Worm (Caenorhabditis elegans) whole organism, L1 larva: Measurements from ENCODE around the gene mms-19.

ENCODE experiments used
- C04F5.9 ChIP-seq: sonication (generic microtip); optimal IDR thresholded peaks from 2 replicates; lab custom pipeline; 2016; ENCODE audit warnings: missing genetic modification characterization, missing compliant biosample characterization
- C16A3.4 ChIP-seq: fragments of 150-350 bp; optimal IDR thresholded peaks from 2 replicates; lab custom pipeline; 2014; ENCODE audit warnings: missing biosample characterization, missing genetic modification characterization
- C34B4.2 ChIP-seq: sonication (generic microtip); optimal IDR thresholded peaks from 2 replicates; lab custom pipeline; 2017; ENCODE audit warnings: mild to moderate bottlenecking, missing genetic modification characterization, missing compliant biosample characterization
- Y116A8C.19 ChIP-seq: sonication (generic microtip); optimal IDR thresholded peaks from 2 replicates; lab custom pipeline; 2016; ENCODE audit warnings: missing compliant biosample characterization, missing genetic modification characterization, borderline replicate concordance
- ama-1 ChIP-seq: fragments of 150-350 bp; optimal IDR thresholded peaks from 2 replicates; lab custom pipeline; 2014
- blmp-1 ChIP-seq: fragments of 150-350 bp; optimal IDR thresholded peaks from 2 replicates; lab custom pipeline; 2014; ENCODE audit warnings: missing biosample characterization, missing genetic modification characterization
- ceh-8 ChIP-seq: fragments of 200-800 bp; sonication (Bioruptor generic); optimal IDR thresholded peaks from 2 replicates; lab custom pipeline; 2018; ENCODE audit warnings: mild to moderate bottlenecking, missing genetic modification characterization, moderate library complexity, missing compliant biosample characterization
- ceh-88 ChIP-seq: fragments of 200-800 bp; sonication (Bioruptor generic); IDR thresholded peaks from 2 replicates; pipeline ENCODE4 v1.3.6; 2022; ENCODE audit warnings: missing genetic modification characterization, missing compliant biosample characterization
- egl-27 ChIP-seq, 2 experiments: fragments of 150-350 bp in 1 of 2; sonication (generic microtip); optimal IDR thresholded peaks; 3 replicates each; lab custom pipeline; 2017 to 2018; ENCODE audit warnings: missing biosample characterization in 2 of 2, missing genetic modification characterization in 2 of 2, missing genetic modification reagents in 2 of 2
- elt-2 ChIP-seq: sonication (generic microtip); optimal IDR thresholded peaks from 2 replicates; lab custom pipeline; 2016; ENCODE audit warnings: missing genetic modification characterization, mild to moderate bottlenecking, inconsistent platforms, missing compliant biosample characterization, missing genetic modification reagents
- ets-5 ChIP-seq: fragments of 200-800 bp; sonication (Bioruptor generic); IDR thresholded peaks from 2 replicates; pipeline ENCODE4 v1.3.6; 2022; ENCODE audit warnings: missing genetic modification characterization, missing compliant biosample characterization
- fkh-10 ChIP-seq: sonication (generic microtip); optimal IDR thresholded peaks from 2 replicates; lab custom pipeline; 2017; ENCODE audit warnings: missing biosample characterization, missing genetic modification reagents, missing genetic modification characterization
- fkh-8 ChIP-seq: sonication (generic microtip); optimal IDR thresholded peaks from 2 replicates; lab custom pipeline; 2016; ENCODE audit warnings: mild to moderate bottlenecking, missing genetic modification characterization, missing compliant biosample characterization
- hlh-17 ChIP-seq: fragments of 200-800 bp; sonication (Bioruptor generic); optimal IDR thresholded peaks from 2 replicates; lab custom pipeline; 2018; ENCODE audit warnings: missing genetic modification characterization, mild to moderate bottlenecking, missing compliant biosample characterization, moderate library complexity, borderline replicate concordance
- hlh-4 ChIP-seq: sonication (generic microtip); optimal IDR thresholded peaks from 2 replicates; lab custom pipeline; 2016; ENCODE audit warnings: mild to moderate bottlenecking, missing genetic modification characterization, missing compliant biosample characterization
- isw-1 ChIP-seq: fragments of 200-800 bp; sonication (Bioruptor generic); IDR thresholded peaks from 2 replicates; pipeline ENCODE4 v1.3.6; 2022; ENCODE audit warnings: missing genetic modification characterization, missing compliant biosample characterization
- lin-14 ChIP-seq: fragments of 200-800 bp; sonication (Bioruptor generic); optimal IDR thresholded peaks from 2 replicates; lab custom pipeline; 2018; ENCODE audit warnings: mild to moderate bottlenecking, missing genetic modification characterization, moderate library complexity, missing compliant biosample characterization
- lin-15B ChIP-seq: fragments of 150-350 bp; sonication (generic microtip); optimal IDR thresholded peaks from 3 replicates; lab custom pipeline; 2014; ENCODE audit warnings: missing biosample characterization, missing genetic modification characterization
- lin-35 ChIP-seq, 2 experiments: fragments of 150-350 bp; optimal IDR thresholded peaks; 2 replicates each; lab custom pipeline; 2014; ENCODE audit warnings: missing biosample characterization in 2 of 2, missing genetic modification characterization in 2 of 2, missing genetic modification reagents in 2 of 2
- lsy-2 ChIP-seq, 2 experiments: fragments of 150-350 bp; optimal IDR thresholded peaks; 2 replicates each; lab custom pipeline; 2014; ENCODE audit warnings: missing biosample characterization in 2 of 2, missing genetic modification characterization in 2 of 2
- mdl-1 ChIP-seq, 2 experiments: fragments of 150-350 bp; optimal IDR thresholded peaks; 2 replicates each; lab custom pipeline; 2014 to 2017; ENCODE audit warnings: missing biosample characterization in 2 of 2, missing genetic modification characterization in 2 of 2, inconsistent platforms in 1 of 2
- mef-2 ChIP-seq: fragments of 150-350 bp; optimal IDR thresholded peaks from 2 replicates; lab custom pipeline; 2014; ENCODE audit warnings: missing biosample characterization, missing genetic modification characterization
- nhr-12 ChIP-seq: sonication (generic microtip); optimal IDR thresholded peaks from 2 replicates; lab custom pipeline; 2017; ENCODE audit warnings: missing biosample characterization, missing genetic modification characterization
- nhr-237 ChIP-seq: fragments of 150-350 bp; optimal IDR thresholded peaks from 2 replicates; lab custom pipeline; 2014; ENCODE audit warnings: missing biosample characterization, missing genetic modification characterization
- nhr-84 ChIP-seq: sonication (generic microtip); optimal IDR thresholded peaks from 2 replicates; lab custom pipeline; 2017; ENCODE audit warnings: missing biosample characterization, missing genetic modification characterization
- pax-3 ChIP-seq: fragments of 200-800 bp; sonication (Bioruptor generic); optimal IDR thresholded peaks from 2 replicates; lab custom pipeline; 2018; ENCODE audit warnings: mild to moderate bottlenecking, missing genetic modification characterization, moderate library complexity, missing compliant biosample characterization
- pqm-1 ChIP-seq: sonication (generic microtip); optimal IDR thresholded peaks from 3 replicates; lab custom pipeline; 2017; ENCODE audit warnings: missing biosample characterization, missing genetic modification characterization
- rnt-1 ChIP-seq: sonication (generic microtip); optimal IDR thresholded peaks from 2 replicates; lab custom pipeline; 2016; ENCODE audit warnings: mild to moderate bottlenecking, missing genetic modification characterization, moderate library complexity, missing compliant biosample characterization
- skn-1 ChIP-seq: fragments of 150-350 bp; optimal IDR thresholded peaks from 2 replicates; lab custom pipeline; 2014; ENCODE audit warnings: missing biosample characterization, missing genetic modification characterization
- snu-23 ChIP-seq: sonication (generic microtip); optimal IDR thresholded peaks from 2 replicates; lab custom pipeline; 2016; ENCODE audit warnings: missing genetic modification characterization, missing compliant biosample characterization
- sptf-1 ChIP-seq: fragments of 150-350 bp; optimal IDR thresholded peaks from 2 replicates; lab custom pipeline; 2014; ENCODE audit warnings: missing biosample characterization, missing genetic modification characterization
- tbx-2 ChIP-seq: sonication (generic microtip); optimal IDR thresholded peaks from 2 replicates; lab custom pipeline; 2016; ENCODE audit warnings: missing genetic modification characterization, missing compliant biosample characterization
- tlp-1 ChIP-seq: fragments of 150-350 bp; optimal IDR thresholded peaks from 2 replicates; lab custom pipeline; 2014; ENCODE audit warnings: missing biosample characterization, missing genetic modification characterization
- unc-62 ChIP-seq: fragments of 150-350 bp; optimal IDR thresholded peaks from 2 replicates; lab custom pipeline; 2014; ENCODE audit warnings: missing biosample characterization, missing genetic modification reagents, missing genetic modification characterization
- unc-86 ChIP-seq: sonication (generic microtip); optimal IDR thresholded peaks from 2 replicates; lab custom pipeline; 2016; ENCODE audit warnings: missing genetic modification characterization, missing compliant biosample characterization
- xbp-1 ChIP-seq: sonication (generic microtip); optimal IDR thresholded peaks from 2 replicates; lab custom pipeline; 2016; ENCODE audit warnings: missing genetic modification characterization, missing compliant biosample characterization

Gene mms-19

ce11 chrV:5490205-5490604, 23.9 kb upstream of the mms-19 start, which contains the start of gene T05C3.6:
T05C3.6 (plus strand) TSS chrV:5490445.
- TF ChIP-seq nhr-84 (no peak), lin-35 (GFP tag; optimal IDR thresholded peaks at IDR 0.05; lab: Kevin White, UChicago) (peak in 1 of 2 experiments; percentile 19), ceh-88 (GFP tag; lab: Robert Waterston, UW) (no peak), egl-27 (tag; optimal IDR thresholded peaks at IDR 0.05; lab: Kevin White, UChicago) (no peak), C16A3.4 (tag; lab: Kevin White, UChicago) (no peak), unc-62 (GFP tag; lab: Kevin White, UChicago) (no peak), mef-2 (no peak), elt-2 (tag; lab: Kevin White, UChicago) (peak; percentile 76), nhr-237 (tag; lab: Kevin White, UChicago) (no peak), pqm-1 (tag; lab: Kevin White, UChicago) (no peak), fkh-8 (no peak)

- no peak for TF ChIP-seq lin-14 (GFP tag; lab: Kevin White, UChicago)
- no peak for TF ChIP-seq sptf-1 (tag; lab: Kevin White, UChicago)
- no peak for TF ChIP-seq ceh-8 (GFP tag; lab: Kevin White, UChicago)
- no peak for TF ChIP-seq lsy-2 (tag; optimal IDR thresholded peaks at IDR 0.05; lab: Kevin White, UChicago)
- no peak for TF ChIP-seq snu-23 (GFP tag; lab: Kevin White, UChicago)
- TF ChIP-seq Y116A8C.19 (tag; lab: Kevin White, UChicago), result no peak
- no peak for TF ChIP-seq unc-86 (tag; lab: Kevin White, UChicago)
- TF ChIP-seq mdl-1 (tag; optimal IDR thresholded peaks at IDR 0.05; lab: Kevin White, UChicago), result no peak
- no peak for TF ChIP-seq hlh-4 (tag; lab: Kevin White, UChicago)
- TF ChIP-seq isw-1 (GFP tag; lab: Robert Waterston, UW), result no peak
- TF ChIP-seq tbx-2 (tag; lab: Kevin White, UChicago), result no peak
- TF ChIP-seq fkh-8, result no peak
- no peak for TF ChIP-seq pax-3
- no peak for TF ChIP-seq blmp-1 (tag; lab: Kevin White, UChicago)
Observed at ce11 chrV:5493447-5493846, 20.7 kb upstream of the mms-19 start, which contains the start of gene T05C3.2. T05C3.2 (plus strand) TSS chrV:5493747.

- TF ChIP-seq rnt-1 (tag; lab: Kevin White, UChicago) (no peak), isw-1 (GFP tag; lab: Robert Waterston, UW) (no peak)
- TF ChIP-seq, all 84 proteins: peak for 0
Observed at ce11 chrV:5499475-5499874, 14.7 kb upstream of the mms-19 start.

- TF ChIP-seq C34B4.2 (no peak), lin-35 (GFP tag; optimal IDR thresholded peaks at IDR 0.05; lab: Kevin White, UChicago) (peak in 1 of 2 experiments; percentile 5), nhr-12 (no peak), hlh-17 (GFP tag; lab: Kevin White, UChicago) (no peak), hlh-4 (tag; lab: Kevin White, UChicago) (no peak), ama-1 (lab: Kevin White, UChicago) (peak; percentile 38), C04F5.9 (tag; lab: Kevin White, UChicago) (no peak)
Observed at ce11 chrV:5502701-5503100, 11.4 kb upstream of the mms-19 start.

- TF ChIP-seq C16A3.4 (tag; lab: Kevin White, UChicago), result no peak
- no peak for TF ChIP-seq rnt-1 (tag; lab: Kevin White, UChicago)
- TF ChIP-seq ets-5 (GFP tag; lab: Robert Waterston, UW), result 0 out of 2 replicates have a peak, but pooled peaks have one; percentile 41
- TF ChIP-seq skn-1 (tag; lab: Kevin White, UChicago), result no peak
- no peak for TF ChIP-seq fkh-10 (GFP tag; lab: Kevin White, UChicago)
- no peak for TF ChIP-seq lin-35 (GFP tag; optimal IDR thresholded peaks at IDR 0.05; lab: Kevin White, UChicago)
- TF ChIP-seq tlp-1 (tag; lab: Kevin White, UChicago), result no peak
- no peak for TF ChIP-seq xbp-1 (tag; lab: Kevin White, UChicago)
- no peak for TF ChIP-seq lin-15B (tag; lab: Kevin White, UChicago)
Observed at ce11 chrV:5504295-5504694, 9.9 kb upstream of the mms-19 start.
